Worm (Caenorhabditis elegans): Measurements from ENCODE around the gene C45G9.15.

C45G9.15 gene

DNA sequence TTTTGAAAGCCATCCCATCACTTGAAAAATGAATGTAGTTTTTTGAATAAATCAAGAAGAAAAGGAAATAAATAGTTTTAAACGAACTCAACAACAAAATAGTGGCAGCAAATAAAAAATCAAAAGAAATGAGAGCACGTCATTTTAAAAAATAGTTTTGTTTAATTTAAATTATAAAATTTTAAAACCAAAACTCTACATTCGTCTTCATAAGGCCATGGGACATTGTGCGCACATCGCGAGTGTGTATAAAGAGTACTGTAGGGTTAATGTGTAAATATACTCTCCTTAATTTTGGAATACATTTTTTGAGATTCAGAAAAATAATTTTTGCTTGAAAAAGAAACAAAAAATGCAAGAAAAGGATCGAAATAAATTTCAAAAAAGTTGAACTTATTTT, at the start of gene C45G9.15:
Gene C45G9.15 (minus strand): TSS at position 101 of the 400 bp plus-strand sequence.
- TF ChIP-seq eyg-1 (tag; optimal IDR thresholded peaks at IDR 0.05) (no peak), hlh-15 (tag; optimal IDR thresholded peaks at IDR 0.05) (no peak), nfya-1 (tag; optimal IDR thresholded peaks at IDR 0.05) (no peak), fax-1 (tag; optimal IDR thresholded peaks at IDR 0.05) (no peak), ceh-6 (GFP tag; optimal IDR thresholded peaks at IDR 0.05) (no peak), elt-2 (tag; optimal IDR thresholded peaks at IDR 0.05) (no peak), unc-3 (GFP tag; conservative IDR thresholded peaks at IDR 0.05) (no peak), unc-3 (tag; optimal IDR thresholded peaks at IDR 0.05) (no peak), dmd-4 (tag; optimal IDR thresholded peaks at IDR 0.05; ENCODE audit: borderline replicate concordance) (no peak), sdc-2 (tag; optimal IDR thresholded peaks at IDR 0.05) (no peak), ceh-19 (GFP tag; optimal IDR thresholded peaks at IDR 0.05) (no peak), pax-1 (tag; optimal IDR thresholded peaks at IDR 0.05) (no peak), K02D7.2 (tag; optimal IDR thresholded peaks at IDR 0.05) (no peak), ahr-1 (tag; optimal IDR thresholded peaks at IDR 0.05) (no peak), pat-9 (tag; optimal IDR thresholded peaks at IDR 0.05) (no peak), ceh-18 (tag; optimal IDR thresholded peaks at IDR 0.05) (no peak)

DNA sequence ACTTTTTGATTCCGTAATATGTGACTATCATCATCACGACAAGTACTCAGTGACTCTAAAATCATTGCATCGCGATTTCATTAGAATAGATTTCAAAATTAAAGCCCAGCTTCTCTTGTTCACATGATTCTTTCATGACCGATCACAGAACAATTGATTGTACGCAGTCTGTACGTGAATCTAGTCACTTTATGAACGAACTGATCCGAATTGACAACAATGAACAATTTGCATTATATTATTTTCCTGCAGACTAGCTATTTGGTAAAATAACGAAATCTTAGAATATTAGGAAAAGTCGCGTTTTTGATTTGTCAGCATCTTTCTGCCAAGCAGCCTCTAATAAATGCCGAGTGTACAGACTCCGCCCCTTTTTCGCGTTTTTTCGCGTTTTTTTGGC, 47.7 kb upstream of the C45G9.15 start:
- no peak for TF ChIP-seq ceh-6 (GFP tag; optimal IDR thresholded peaks at IDR 0.05)
- TF ChIP-seq tbx-7 (tag; optimal IDR thresholded peaks at IDR 0.05): no peak
- TF ChIP-seq ceh-30 (tag; optimal IDR thresholded peaks at IDR 0.05): no peak
- TF ChIP-seq fax-1 (tag; optimal IDR thresholded peaks at IDR 0.05): no peak
- TF ChIP-seq madf-2 (tag; optimal IDR thresholded peaks at IDR 0.05): no peak
- TF ChIP-seq ceh-31 (tag; optimal IDR thresholded peaks at IDR 0.05): no peak
- no peak for TF ChIP-seq ceh-14 (tag; optimal IDR thresholded peaks at IDR 0.05)
- TF ChIP-seq pax-1 (tag; optimal IDR thresholded peaks at IDR 0.05): no peak
- no peak for TF ChIP-seq unc-3 (GFP tag; conservative IDR thresholded peaks at IDR 0.05)
- TF ChIP-seq unc-3 (tag; optimal IDR thresholded peaks at IDR 0.05): no peak
- TF ChIP-seq unc-42 (tag; optimal IDR thresholded peaks at IDR 0.05): no peak
- no peak for TF ChIP-seq fkh-6 (tag; optimal IDR thresholded peaks at IDR 0.05)

DNA sequence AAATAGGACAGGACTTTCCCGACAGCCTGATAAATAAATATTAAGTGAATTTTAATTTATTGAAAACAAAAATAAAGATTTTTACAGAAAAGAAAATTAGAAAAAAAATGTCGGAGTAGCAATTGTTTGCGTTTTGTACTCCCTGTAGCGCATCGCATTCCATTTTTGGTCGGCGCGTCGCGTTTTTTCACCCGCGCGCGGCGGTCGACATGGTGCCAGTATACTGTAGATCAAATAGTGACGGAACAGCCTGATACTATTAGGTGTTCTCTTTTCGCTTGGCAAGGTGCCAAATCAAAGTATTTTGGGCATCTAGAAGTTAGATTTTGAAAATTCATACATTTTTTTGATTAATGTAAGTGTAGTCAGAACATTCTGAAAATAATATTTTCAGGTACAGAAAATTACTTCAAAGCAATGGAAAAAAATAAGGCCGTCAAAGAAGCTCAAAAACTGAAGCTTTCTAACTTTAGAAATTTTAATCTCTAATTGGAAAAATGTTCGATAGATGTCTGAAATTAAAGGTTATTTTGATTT, 47.0 kb upstream of the C45G9.15 start:
- TF ChIP-seq madf-2 (tag; optimal IDR thresholded peaks at IDR 0.05): no peak

ce11 chrIII:5096741-5097140, 44.9 kb upstream of the C45G9.15 start:
- TF ChIP-seq zip-5 (tag; optimal IDR thresholded peaks at IDR 0.05): no peak
- no peak for TF ChIP-seq C08G9.2 (tag; optimal IDR thresholded peaks at IDR 0.05)
- TF ChIP-seq ceh-31 (tag; optimal IDR thresholded peaks at IDR 0.05): no peak
- TF ChIP-seq ceh-30 (tag; optimal IDR thresholded peaks at IDR 0.05): no peak
- no peak for TF ChIP-seq F13H6.1 (tag; optimal IDR thresholded peaks at IDR 0.05)
- TF ChIP-seq ama-1 (optimal IDR thresholded peaks at IDR 0.05): no peak
- no peak for TF ChIP-seq ceh-48 (tag; optimal IDR thresholded peaks at IDR 0.05)
- no peak for TF ChIP-seq ets-4 (tag; optimal IDR thresholded peaks at IDR 0.05)
- no peak for TF ChIP-seq ceh-9 (tag; optimal IDR thresholded peaks at IDR 0.05)
- no peak for TF ChIP-seq C38D4.7 (GFP tag; optimal IDR thresholded peaks at IDR 0.05)
- no peak for TF ChIP-seq fkh-6 (tag; optimal IDR thresholded peaks at IDR 0.05)
- no peak for TF ChIP-seq pag-3 (tag; optimal IDR thresholded peaks at IDR 0.05; ENCODE audit: borderline replicate concordance)
- no peak for TF ChIP-seq unc-3 (GFP tag; conservative IDR thresholded peaks at IDR 0.05)
- no peak for TF ChIP-seq unc-3 (tag; optimal IDR thresholded peaks at IDR 0.05)
- no peak for TF ChIP-seq elt-2 (tag; optimal IDR thresholded peaks at IDR 0.05)
- TF ChIP-seq dmd-4 (tag; optimal IDR thresholded peaks at IDR 0.05; ENCODE audit: borderline replicate concordance): no peak
- TF ChIP-seq odd-2 (tag; optimal IDR thresholded peaks at IDR 0.05): no peak

DNA sequence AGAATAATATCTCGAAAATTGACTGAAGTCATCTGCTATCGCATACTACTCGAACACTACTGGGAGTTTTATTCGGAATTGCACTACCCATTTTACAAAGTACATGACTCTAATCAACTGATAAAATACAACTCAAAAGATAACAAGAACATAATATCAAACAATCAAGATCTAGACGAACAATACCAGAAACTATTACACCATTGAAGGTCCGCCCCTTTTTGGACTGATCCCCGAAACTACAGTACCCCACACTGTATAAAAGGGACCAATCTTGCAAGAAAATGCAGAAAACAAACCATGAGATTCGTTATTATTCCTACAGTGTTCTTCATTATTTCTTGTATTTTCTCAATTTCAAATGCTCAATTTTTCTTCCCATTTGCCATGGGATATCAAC, 42.7 kb upstream of the C45G9.15 start, which contains the start of gene F54D8.10:
Gene F54D8.10 (plus strand): TSS at position 301 of the 400 bp plus-strand sequence.
- no peak for TF ChIP-seq fkh-10 (GFP tag; optimal IDR thresholded peaks at IDR 0.05)
- no peak for TF ChIP-seq F13H6.1 (tag; optimal IDR thresholded peaks at IDR 0.05)
- TF ChIP-seq K02D7.2 (tag; optimal IDR thresholded peaks at IDR 0.05): no peak
- no peak for TF ChIP-seq K09A11.1 (tag; optimal IDR thresholded peaks at IDR 0.05; ENCODE audit: insufficient read depth)
- no peak for TF ChIP-seq odd-2 (tag; optimal IDR thresholded peaks at IDR 0.05)
- TF ChIP-seq hlh-13 (GFP tag; optimal IDR thresholded peaks at IDR 0.05): no peak

Measured in whole organism, late embryonic.